Worm (Caenorhabditis elegans): ENCODE results near the gene vep-2.
A peak's percentile ranks its signal among the peaks of the same experiment; 100 is the strongest.

vep-2 gene

DNA sequence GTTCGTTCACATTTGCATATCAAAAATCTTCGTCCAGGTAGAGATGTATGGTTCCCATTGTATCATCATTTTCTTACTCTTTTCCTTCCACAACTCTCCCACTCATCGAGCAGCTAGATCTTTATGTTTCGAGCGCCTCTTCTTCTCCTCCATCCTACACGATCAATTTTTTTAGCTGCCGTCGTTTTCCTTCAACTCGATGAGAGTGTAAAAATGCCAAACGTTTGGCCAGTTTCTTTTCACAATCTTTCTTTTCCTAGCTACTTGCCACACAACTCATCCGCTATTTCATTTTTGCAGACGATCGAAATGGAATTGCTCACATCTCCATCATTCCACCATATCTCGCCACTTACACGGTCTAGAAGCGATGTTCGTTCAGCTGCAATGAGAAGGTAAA lies 26.6 kb upstream of the vep-2 start, which contains the start of gene C18B2.3:
Gene C18B2.3, plus strand, starts transcription at position 301 of the 400 bp plus-strand sequence.
- no peak for TF ChIP-seq fkh-10 (GFP tag; optimal IDR thresholded peaks at IDR 0.05)
- peak in 1 of 2 experiments; percentile 87 for TF ChIP-seq unc-62 (GFP tag; optimal IDR thresholded peaks at IDR 0.05 in 1 of 2)
- no peak for TF ChIP-seq unc-62 (tag; optimal IDR thresholded peaks at IDR 0.05)

DNA sequence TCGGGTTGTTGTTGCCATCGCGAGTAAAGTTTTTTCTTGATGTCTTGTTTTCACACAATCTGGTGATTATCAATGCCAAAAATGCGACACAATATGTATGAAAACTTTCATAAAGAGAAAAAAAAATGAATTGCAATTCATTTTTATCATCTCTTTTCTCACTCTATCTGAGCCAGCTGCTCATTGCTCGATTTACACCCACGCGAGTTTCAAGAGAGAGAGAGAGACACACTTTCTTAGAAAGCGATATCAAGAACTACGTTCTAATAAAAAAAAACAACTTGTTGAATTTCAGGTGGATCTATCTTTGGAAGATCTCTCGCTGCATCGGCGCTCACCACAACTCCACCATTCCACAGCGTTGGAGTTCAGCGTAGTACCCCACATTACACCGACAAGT lies 25.5 kb upstream of the vep-2 start:
- TF ChIP-seq mxl-2 (GFP tag; conservative IDR thresholded peaks at IDR 0.05) (no peak), ZK337.2 (GFP tag; IDR thresholded peaks at IDR 0.05) (no peak), nhr-11 (tag; optimal IDR thresholded peaks at IDR 0.05) (no peak), saeg-2 (GFP tag; IDR thresholded peaks at IDR 0.05) (no peak), zfp-3 (GFP tag; conservative IDR thresholded peaks at IDR 0.05) (no peak), nhr-28 (tag; optimal IDR thresholded peaks at IDR 0.05) (no peak), spr-3 (GFP tag; optimal IDR thresholded peaks at IDR 0.05) (no peak), ztf-7 (tag; optimal IDR thresholded peaks at IDR 0.05) (no peak), nhr-42 (GFP tag; IDR thresholded peaks at IDR 0.05) (no peak), nhr-111 (GFP tag; optimal IDR thresholded peaks at IDR 0.05) (no peak), aha-1 (tag) (no peak), madf-9 (GFP tag; conservative IDR thresholded peaks at IDR 0.05) (no peak), hlh-11 (tag; optimal IDR thresholded peaks at IDR 0.05) (no peak), dmd-9 (GFP tag; IDR thresholded peaks at IDR 0.05) (no peak), nhr-237 (tag; optimal IDR thresholded peaks at IDR 0.05) (no peak), nhr-10 (tag; optimal IDR thresholded peaks at IDR 0.05) (no peak), gei-8 (GFP tag; optimal IDR thresholded peaks at IDR 0.05) (no peak)

DNA sequence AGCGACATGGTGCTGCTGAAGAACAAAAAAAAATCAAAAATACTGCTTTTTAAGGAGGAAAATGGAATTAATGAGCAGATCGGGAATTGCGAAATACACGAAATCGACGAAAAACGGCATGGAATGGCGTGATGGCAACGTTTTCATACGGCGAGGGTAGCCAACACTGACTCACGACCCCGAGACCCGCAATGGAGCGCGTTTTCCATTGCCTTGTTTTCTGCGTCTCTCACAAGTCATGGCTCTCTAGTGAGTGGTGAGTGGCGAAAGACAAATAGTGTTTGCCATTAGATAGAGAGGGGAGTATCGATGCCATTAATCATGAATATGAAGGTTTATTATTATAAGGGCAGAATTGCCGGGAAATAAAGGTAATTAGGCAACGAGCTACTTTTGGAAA lies 22.4 kb upstream of the vep-2 start, which contains the start of gene C18B2.4:
Gene C18B2.4, minus strand, starts transcription at position 15 of the 400 bp plus-strand sequence.
- TF ChIP-seq Y105C5A.15 (GFP tag; IDR thresholded peaks at IDR 0.05) (no peak), daf-16 (GFP tag; optimal IDR thresholded peaks at IDR 0.05) (no peak), daf-16 (tag; optimal IDR thresholded peaks at IDR 0.05) (peak; percentile 79), zag-1 (tag; optimal IDR thresholded peaks at IDR 0.05) (no peak), hif-1 (tag; optimal IDR thresholded peaks at IDR 0.05) (peak in 1 of 2 experiments; percentile 66), attf-4 (tag; optimal IDR thresholded peaks at IDR 0.05) (no peak), lin-15B (tag; optimal IDR thresholded peaks at IDR 0.05) (no peak), egl-43 (GFP tag; IDR thresholded peaks at IDR 0.05) (peak; percentile 78), nhr-76 (tag; optimal IDR thresholded peaks at IDR 0.05) (no peak), D1046.2 (GFP tag; IDR thresholded peaks at IDR 0.05) (no peak), unc-62 (GFP tag; optimal IDR thresholded peaks at IDR 0.05 in 1 of 2) (peak in 1 of 2 experiments; percentile 53), unc-62 (tag; optimal IDR thresholded peaks at IDR 0.05) (no peak), nhr-25 (tag; optimal IDR thresholded peaks at IDR 0.05; ENCODE audit: borderline replicate concordance, insufficient read depth) (peak; percentile 13), hmg-1.1 (GFP tag; IDR thresholded peaks at IDR 0.05) (peak; percentile 83), nhr-102 (tag; optimal IDR thresholded peaks at IDR 0.05) (peak; percentile 12), set-16 (GFP tag; IDR thresholded peaks at IDR 0.05) (peak; percentile 28; the same call in 1 of the 2 replicates), F49E8.2 (tag; optimal IDR thresholded peaks at IDR 0.05; ENCODE audit: borderline replicate concordance) (no peak), lim-7 (GFP tag; IDR thresholded peaks at IDR 0.05) (no peak), unc-130 (GFP tag; optimal IDR thresholded peaks at IDR 0.05) (no peak), gei-8 (GFP tag; optimal IDR thresholded peaks at IDR 0.05) (no peak), rbr-2 (tag; optimal IDR thresholded peaks at IDR 0.05) (peak; percentile 67), mxl-3 (GFP tag; optimal IDR thresholded peaks at IDR 0.05) (peak; percentile 95), cey-2 (tag; optimal IDR thresholded peaks at IDR 0.05; ENCODE audit: borderline replicate concordance, insufficient read depth) (no peak), T26A8.4 (GFP tag; IDR thresholded peaks at IDR 0.05) (0 out of 2 replicates have a peak, but pooled peaks have one; percentile 32), madf-5 (GFP tag; IDR thresholded peaks at IDR 0.05) (no peak), madf-9 (GFP tag; conservative IDR thresholded peaks at IDR 0.05) (0 out of 2 replicates have a peak, but pooled peaks have one; percentile 19), sdz-12 (GFP tag; optimal IDR thresholded peaks at IDR 0.05) (no peak), mdl-1 (tag; optimal IDR thresholded peaks at IDR 0.05) (peak in 1 of 2 experiments; percentile 35), tra-1 (GFP tag; IDR thresholded peaks at IDR 0.05) (no peak), ctbp-1 (GFP tag; IDR thresholded peaks at IDR 0.05) (peak; percentile 65; the same call in 1 of the 2 replicates), nhr-77 (tag; optimal IDR thresholded peaks at IDR 0.05) (peak; percentile 66), nhr-11 (tag; optimal IDR thresholded peaks at IDR 0.05) (peak; percentile 76), lin-39 (tag; optimal IDR thresholded peaks at IDR 0.05) (no peak)
